Worm (Caenorhabditis elegans) whole organism, L2 larva: Measurements from ENCODE around the gene idpb-2.
A peak's percentile ranks its signal among the peaks of the same experiment; 100 is the strongest.

Experiments
- dmd-4 ChIP-seq: sonication (generic microtip); optimal IDR thresholded peaks from 2 replicates; lab custom pipeline; 2017; ENCODE audit warnings: missing biosample characterization, missing genetic modification characterization
- nhr-129 ChIP-seq: fragments of 150-350 bp; optimal IDR thresholded peaks from 2 replicates; lab custom pipeline; 2014; ENCODE audit warnings: missing biosample characterization, missing genetic modification characterization
- nhr-23 ChIP-seq: fragments of 150-350 bp; optimal IDR thresholded peaks from 2 replicates; lab custom pipeline; 2014; ENCODE audit warnings: missing biosample characterization, missing genetic modification reagents, missing genetic modification characterization
- nhr-77 ChIP-seq: fragments of 150-350 bp; optimal IDR thresholded peaks from 2 replicates; lab custom pipeline; 2014; ENCODE audit warnings: missing biosample characterization, missing genetic modification characterization
- skn-1 ChIP-seq: sonication (generic microtip); optimal IDR thresholded peaks from 2 replicates; lab custom pipeline; 2017; ENCODE audit warnings: missing biosample characterization, missing genetic modification characterization
- unc-55 ChIP-seq: fragments of 150-350 bp; sonication (generic microtip); optimal IDR thresholded peaks from 3 replicates; lab custom pipeline; 2014; ENCODE audit warnings: missing biosample characterization, missing genetic modification reagents, missing genetic modification characterization

DNA sequence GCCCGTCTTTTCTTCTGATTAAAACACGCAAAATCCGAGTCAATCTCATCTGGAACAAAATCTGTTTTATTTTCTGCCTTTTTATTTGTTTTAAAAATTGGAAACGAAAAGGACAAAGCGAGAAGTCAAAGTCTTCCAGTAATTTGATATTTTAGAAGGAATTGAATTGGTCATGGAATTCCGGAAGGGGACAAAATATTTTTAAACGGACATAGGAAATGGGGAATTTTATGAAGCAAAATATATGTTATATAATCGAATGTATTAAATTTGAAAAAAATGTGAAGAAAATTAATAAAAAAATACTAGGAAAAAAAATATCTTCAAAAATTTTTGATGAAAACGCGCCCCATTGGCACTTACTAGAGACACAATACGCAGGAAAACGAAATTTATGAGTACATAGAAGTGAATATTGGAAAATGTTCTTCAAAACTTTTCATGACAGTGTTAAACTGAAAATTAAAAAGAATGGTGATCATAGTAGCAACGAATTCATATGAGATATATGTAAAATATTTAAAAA lies 28.7 kb downstream of the idpb-2 start, which contains the start of gene F33G12.7:
- no peak for TF ChIP-seq skn-1 (tag; lab: Kevin White, UChicago)
- TF ChIP-seq nhr-129: no peak
- no peak for TF ChIP-seq nhr-77
- TF ChIP-seq nhr-23 (tag; lab: Kevin White, UChicago): no peak
- TF ChIP-seq unc-55 (GFP tag; lab: Kevin White, UChicago): peak; percentile 15
- no peak for TF ChIP-seq dmd-4
